Fruit fly (Drosophila melanogaster) whole organism, embryonic: Measurements from ENCODE around the gene Sbp2.
A peak's percentile ranks its signal among the peaks of the same experiment; 100 is the strongest.

Experiments used
- ATbp ChIP-seq: fragments of 200-800 bp; sonication (Bioruptor generic); optimal IDR thresholded peaks from 2 replicates; lab custom pipeline; 2017; ENCODE audit warnings: missing biosample characterization, mild to moderate bottlenecking, missing genetic modification characterization, missing genetic modification reagents
- Aef1 ChIP-seq: fragments of 200-800 bp; sonication (Bioruptor generic); IDR thresholded peaks from 3 replicates; pipeline ENCODE4 v1.3.6; 2022; ENCODE audit warnings: missing biosample characterization, missing genetic modification characterization
- Blimp-1 ChIP-seq: fragments of 200-800 bp; sonication (Bioruptor generic); optimal IDR thresholded peaks from 3 replicates; lab custom pipeline; 2018; ENCODE audit warnings: missing biosample characterization, missing genetic modification characterization, mild to moderate bottlenecking, moderate library complexity, missing genetic modification reagents
- CG12219 ChIP-seq: fragments of 200-800 bp; sonication (Bioruptor generic); optimal IDR thresholded peaks from 3 replicates; lab custom pipeline; 2018; ENCODE audit warnings: missing biosample characterization, mild to moderate bottlenecking, missing genetic modification characterization
- CG12236 ChIP-seq: fragments of 200-800 bp; sonication (Bioruptor generic); optimal IDR thresholded peaks from 2 replicates; lab custom pipeline; 2016; ENCODE audit warnings: missing biosample characterization, missing genetic modification characterization
- CG13894 ChIP-seq: fragments of 200-800 bp; sonication (Bioruptor generic); optimal IDR thresholded peaks from 3 replicates; lab custom pipeline; 2018; ENCODE audit warnings: missing biosample characterization, mild to moderate bottlenecking, missing genetic modification characterization, moderate library complexity
- CG14667 ChIP-seq: fragments of 200-800 bp; sonication (Bioruptor generic); IDR thresholded peaks from 2 replicates; pipeline ENCODE4 v1.3.6; 2022; ENCODE audit warnings: missing biosample characterization, missing genetic modification characterization
- CG14710 ChIP-seq: fragments of 200-800 bp; sonication (Bioruptor generic); optimal IDR thresholded peaks from 3 replicates; lab custom pipeline; 2019; ENCODE audit warnings: missing biosample characterization, mild to moderate bottlenecking, missing genetic modification characterization, moderate library complexity
- CG1603 ChIP-seq: fragments of 200-800 bp; sonication (Bioruptor generic); optimal IDR thresholded peaks from 2 replicates; lab custom pipeline; 2019; ENCODE audit warnings: missing biosample characterization, mild to moderate bottlenecking, missing genetic modification characterization, moderate library complexity
- CG17568 ChIP-seq: fragments of 200-800 bp; sonication (Bioruptor generic); optimal IDR thresholded peaks from 2 replicates; lab custom pipeline; 2018; ENCODE audit warnings: missing biosample characterization, mild to moderate bottlenecking, missing genetic modification characterization, moderate library complexity
- CG18262 ChIP-seq: fragments of 200-800 bp; optimal IDR thresholded peaks from 3 replicates; lab custom pipeline; 2019; ENCODE audit warnings: missing biosample characterization, mild to moderate bottlenecking, missing genetic modification characterization, moderate library complexity
- CG18599 ChIP-seq: fragments of 200-800 bp; sonication (Bioruptor generic); optimal IDR thresholded peaks from 3 replicates; lab custom pipeline; 2017; ENCODE audit warnings: missing biosample characterization, missing genetic modification characterization, mild to moderate bottlenecking, moderate library complexity, missing genetic modification reagents
- CG2116 ChIP-seq: fragments of 200-800 bp; sonication (Bioruptor generic); optimal IDR thresholded peaks from 3 replicates; lab custom pipeline; 2018; ENCODE audit warnings: missing biosample characterization, mild to moderate bottlenecking, missing genetic modification characterization
- CG33557 ChIP-seq: fragments of 200-800 bp; sonication (Bioruptor generic); optimal IDR thresholded peaks from 2 replicates; lab custom pipeline; 2019; ENCODE audit warnings: missing biosample characterization, mild to moderate bottlenecking, missing genetic modification characterization, moderate library complexity
- CG34224 ChIP-seq: fragments of 200-800 bp; sonication (Bioruptor generic); IDR thresholded peaks from 3 replicates; pipeline ENCODE4 v1.3.6; 2022; ENCODE audit warnings: missing biosample characterization, missing genetic modification characterization; ENCODE audit not compliant: partially characterized antibody
- CG34422 ChIP-seq: fragments of 200-800 bp; sonication (Bioruptor generic); IDR thresholded peaks from 3 replicates; pipeline ENCODE4 v1.3.6; 2022; ENCODE audit warnings: missing biosample characterization, missing genetic modification characterization
- CG3995 ChIP-seq: fragments of 200-800 bp; sonication (Bioruptor generic); optimal IDR thresholded peaks from 3 replicates; lab custom pipeline; 2016; ENCODE audit warnings: missing biosample characterization, missing genetic modification characterization
- CG4424 ChIP-seq: fragments of 200-800 bp; sonication (Bioruptor generic); optimal IDR thresholded peaks from 3 replicates; lab custom pipeline; 2016; ENCODE audit warnings: missing biosample characterization, missing genetic modification characterization
- CG4707 ChIP-seq: fragments of 200-800 bp; sonication (Bioruptor generic); optimal IDR thresholded peaks from 2 replicates; lab custom pipeline; 2018; ENCODE audit warnings: missing biosample characterization, mild to moderate bottlenecking, missing genetic modification characterization, moderate library complexity
- CG6765 ChIP-seq: fragments of 200-800 bp; sonication (Bioruptor generic); optimal IDR thresholded peaks from 3 replicates; lab custom pipeline; 2017; ENCODE audit warnings: missing biosample characterization, mild to moderate bottlenecking, missing genetic modification characterization
- CG6854 ChIP-seq: fragments of 200-800 bp; sonication (Bioruptor generic); optimal IDR thresholded peaks from 3 replicates; lab custom pipeline; 2017; ENCODE audit warnings: missing biosample characterization, mild to moderate bottlenecking, missing genetic modification characterization
- CG9437 ChIP-seq: fragments of 200-800 bp; sonication (Bioruptor generic); optimal IDR thresholded peaks from 2 replicates; lab custom pipeline; 2018; ENCODE audit warnings: missing biosample characterization, mild to moderate bottlenecking, missing genetic modification characterization
- CG9609 ChIP-seq: fragments of 200-800 bp; sonication (Bioruptor generic); optimal IDR thresholded peaks from 3 replicates; lab custom pipeline; 2016; ENCODE audit warnings: missing biosample characterization, missing genetic modification characterization
- CG9727 ChIP-seq: fragments of 200-800 bp; sonication (Bioruptor generic); optimal IDR thresholded peaks from 3 replicates; lab custom pipeline; 2017; ENCODE audit warnings: missing biosample characterization, mild to moderate bottlenecking, missing genetic modification characterization
- D19A ChIP-seq: fragments of 200-800 bp; optimal IDR thresholded peaks from 3 replicates; lab custom pipeline; 2019; ENCODE audit warnings: missing biosample characterization, mild to moderate bottlenecking, missing genetic modification characterization, moderate library complexity
- D19B ChIP-seq: fragments of 200-800 bp; sonication (Bioruptor generic); optimal IDR thresholded peaks from 2 replicates; lab custom pipeline; 2017; ENCODE audit warnings: missing biosample characterization, mild to moderate bottlenecking, missing genetic modification characterization
- Deaf1 ChIP-seq: fragments of 200-800 bp; optimal IDR thresholded peaks from 3 replicates; lab custom pipeline; 2019; ENCODE audit warnings: missing biosample characterization, mild to moderate bottlenecking, missing genetic modification characterization, moderate library complexity
- Hr3 ChIP-seq: fragments of 200-800 bp; sonication (Bioruptor generic); optimal IDR thresholded peaks from 3 replicates; lab custom pipeline; 2016; ENCODE audit warnings: missing biosample characterization, missing genetic modification characterization
- Mad ChIP-seq: fragments of 200-800 bp; sonication (Bioruptor generic); optimal IDR thresholded peaks from 2 replicates; lab custom pipeline; 2016; ENCODE audit warnings: missing biosample characterization, missing genetic modification characterization
- Opbp ChIP-seq: fragments of 200-800 bp; sonication (Bioruptor generic); IDR thresholded peaks from 3 replicates; pipeline ENCODE4 v1.3.6; 2022; ENCODE audit warnings: missing biosample characterization, missing genetic modification characterization; ENCODE audit not compliant: partially characterized antibody
- Sin3A ChIP-seq: fragments of >200 bp; optimal IDR thresholded peaks from 2 replicates; lab custom pipeline; 2018
- Usf ChIP-seq: fragments of 200-800 bp; sonication (Bioruptor generic); optimal IDR thresholded peaks from 2 replicates; lab custom pipeline; 2017; ENCODE audit warnings: missing genotype, missing biosample characterization, missing genetic modification characterization
- YL-1 ChIP-seq: fragments of 200-800 bp; sonication (Bioruptor generic); optimal IDR thresholded peaks from 3 replicates; lab custom pipeline; 2017; ENCODE audit warnings: missing biosample characterization, mild to moderate bottlenecking, missing genetic modification characterization
- ap ChIP-seq: fragments of 200-800 bp; sonication (Bioruptor generic); IDR thresholded peaks from 2 replicates; pipeline ENCODE4 v1.3.6; 2022; ENCODE audit warnings: missing biosample characterization, missing genetic modification characterization
- dan ChIP-seq: fragments of 200-800 bp; sonication (Bioruptor generic); IDR thresholded peaks from 2 replicates; pipeline ENCODE4 v1.3.6; 2022; ENCODE audit warnings: missing biosample characterization, missing genetic modification characterization
- ewg ChIP-seq: fragments of 200-800 bp; sonication (Bioruptor generic); optimal IDR thresholded peaks from 3 replicates; lab custom pipeline; 2017; ENCODE audit warnings: mild to moderate bottlenecking, missing biosample characterization, missing genetic modification reagents, missing genetic modification characterization
- fd64A ChIP-seq: fragments of 200-800 bp; sonication (Bioruptor generic); optimal IDR thresholded peaks from 3 replicates; lab custom pipeline; 2018; ENCODE audit warnings: missing biosample characterization, mild to moderate bottlenecking, missing genetic modification characterization
- gro ChIP-seq: fragments of 200-800 bp; sonication (Bioruptor generic); optimal IDR thresholded peaks from 2 replicates; lab custom pipeline; 2016; ENCODE audit warnings: missing biosample characterization, missing genetic modification characterization
- jumu ChIP-seq: fragments of 200-800 bp; sonication (Bioruptor generic); optimal IDR thresholded peaks from 3 replicates; lab custom pipeline; 2016; ENCODE audit warnings: missing biosample characterization, missing genetic modification characterization
- lilli ChIP-seq: fragments of 200-800 bp; sonication (Bioruptor generic); optimal IDR thresholded peaks from 3 replicates; lab custom pipeline; 2016; ENCODE audit warnings: missing biosample characterization, missing genetic modification characterization
- nerfin-2 ChIP-seq: fragments of 200-800 bp; sonication (Bioruptor generic); IDR thresholded peaks from 2 replicates; pipeline ENCODE4 v1.3.6; 2022; ENCODE audit warnings: missing biosample characterization, missing genetic modification characterization; ENCODE audit not compliant: partially characterized antibody
- odd ChIP-seq: fragments of 200-800 bp; sonication (Bioruptor generic); optimal IDR thresholded peaks from 2 replicates; lab custom pipeline; 2017; ENCODE audit warnings: missing biosample characterization, mild to moderate bottlenecking, missing genetic modification characterization
- otp ChIP-seq: fragments of 200-800 bp; sonication (Bioruptor generic); IDR thresholded peaks from 3 replicates; pipeline ENCODE4, ENCODE4 v1.3.6; 2022; ENCODE audit warnings: missing biosample characterization, missing genetic modification characterization
- prd ChIP-seq, 3 experiments: fragments of >200 bp in 2 of 3; fragments of 200-800 bp in 1 of 3; sonication (Bioruptor generic) in 1 of 3; optimal IDR thresholded peaks in 2 of 3; IDR thresholded peaks in 1 of 3; 2 replicates in 2 of 3; 3 replicates in 1 of 3; pipeline versions ENCODE4 v1.3.6 to Lab custom; 2017 to 2022; ENCODE audit warnings: missing biosample characterization in 1 of 3, missing genetic modification characterization in 1 of 3
- pros ChIP-seq: fragments of 200-800 bp; sonication (Bioruptor generic); optimal IDR thresholded peaks from 3 replicates; lab custom pipeline; 2019; ENCODE audit warnings: missing biosample characterization, mild to moderate bottlenecking, missing genetic modification characterization, moderate library complexity
- pzg ChIP-seq: fragments of 200-800 bp; sonication (Bioruptor generic); optimal IDR thresholded peaks from 3 replicates; lab custom pipeline; 2018; ENCODE audit warnings: missing biosample characterization, mild to moderate bottlenecking, missing genetic modification characterization, moderate library complexity
- run ChIP-seq: fragments of 200-800 bp; sonication (Bioruptor generic); optimal IDR thresholded peaks from 3 replicates; lab custom pipeline; 2018; ENCODE audit warnings: missing biosample characterization, mild to moderate bottlenecking, missing genetic modification characterization
- tap ChIP-seq: fragments of 200-800 bp; optimal IDR thresholded peaks from 3 replicates; lab custom pipeline; 2019; ENCODE audit warnings: missing biosample characterization, mild to moderate bottlenecking, missing genetic modification characterization, moderate library complexity
- tin ChIP-seq: fragments of 200-800 bp; sonication (Bioruptor generic); optimal IDR thresholded peaks from 3 replicates; lab custom pipeline; 2016; ENCODE audit warnings: missing biosample characterization, missing genetic modification characterization
- yki ChIP-seq: fragments of >200 bp; optimal IDR thresholded peaks from 3 replicates; lab custom pipeline; 2018
- zf30C ChIP-seq: fragments of 200-800 bp; sonication (Bioruptor generic); optimal IDR thresholded peaks from 3 replicates; lab custom pipeline; 2018; ENCODE audit warnings: missing biosample characterization, mild to moderate bottlenecking, missing genetic modification characterization

The Sbp2 gene

DNA sequence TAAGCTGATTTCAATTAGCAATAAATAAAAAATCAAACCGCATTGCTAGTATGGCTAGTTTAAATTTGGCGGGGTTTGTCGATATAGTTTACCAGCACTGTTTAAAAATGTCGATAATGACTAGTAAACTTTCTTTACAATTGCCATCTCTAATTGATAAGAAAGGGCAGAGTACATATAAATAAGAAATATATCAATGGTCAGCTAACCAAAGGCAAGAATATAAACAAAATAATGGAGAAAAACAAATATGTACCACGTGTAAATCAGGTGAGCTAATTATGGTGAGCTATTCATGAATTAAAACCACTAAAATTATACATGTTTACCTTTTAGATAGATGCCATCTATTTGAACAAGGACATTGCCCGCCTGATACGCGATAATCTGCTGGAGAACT lies 35.0 kb downstream of the Sbp2 start, which contains the start of gene Pex2 (continued):
- no peak for TF ChIP-seq fd64A
- TF ChIP-seq Usf = no peak
- TF ChIP-seq CG1603 (tag; lab: Kevin White, UChicago) = peak; percentile 58
- TF ChIP-seq CG2116 (GFP tag; lab: Kevin White, UChicago) = peak; percentile 73
- TF ChIP-seq CG18262 = no peak
- no peak for TF ChIP-seq CG17568 (GFP tag; lab: Kevin White, UChicago)
- no peak for TF ChIP-seq CG18599 (GFP tag; lab: Kevin White, UChicago)
- no peak for TF ChIP-seq ap
- TF ChIP-seq CG9437 (GFP tag; lab: Kevin White, UChicago) = no peak
- no peak for TF ChIP-seq Hr3 (GFP tag; lab: Kevin White, UChicago)
- no peak for TF ChIP-seq CG33557
- no peak for TF ChIP-seq CG3995
- TF ChIP-seq CG14710 (tag; lab: Kevin White, UChicago) = peak; percentile 66
- no peak for TF ChIP-seq jumu (GFP tag; lab: Kevin White, UChicago)
- peak; percentile 9 for TF ChIP-seq YL-1 (GFP tag; lab: Kevin White, UChicago)
- TF ChIP-seq CG4424 (GFP tag; lab: Kevin White, UChicago) = no peak
- peak; percentile 25 for TF ChIP-seq lilli (GFP tag; lab: Kevin White, UChicago)
- TF ChIP-seq CG34422 = no peak
- TF ChIP-seq pros (GFP tag; lab: Kevin White, UChicago) = no peak
- no peak for TF ChIP-seq CG4707 (GFP tag; lab: Kevin White, UChicago)
- TF ChIP-seq Deaf1 (tag; lab: Kevin White, UChicago) = no peak
- TF ChIP-seq CG6765 (GFP tag; lab: Kevin White, UChicago) = no peak
- no peak for TF ChIP-seq CG9727 (GFP tag; lab: Kevin White, UChicago)
- no peak for TF ChIP-seq Sin3A
- TF ChIP-seq dan (GFP tag; lab: Robert Waterston, UW) = no peak
- TF ChIP-seq nerfin-2 (GFP tag; lab: Robert Waterston, UW) = no peak
- TF ChIP-seq Blimp-1 (GFP tag; lab: Kevin White, UChicago) = no peak
- no peak for TF ChIP-seq ewg (GFP tag; lab: Kevin White, UChicago)
- TF ChIP-seq prd (optimal IDR thresholded peaks at IDR 0.05; lab: Kevin White, UChicago) = no peak
- TF ChIP-seq prd (GFP tag; IDR thresholded peaks at IDR 0.05; lab: Robert Waterston, UW) = no peak
- no peak for TF ChIP-seq zf30C (GFP tag; lab: Kevin White, UChicago)
- TF ChIP-seq CG13894 (tag; lab: Kevin White, UChicago) = no peak
- TF ChIP-seq D19A = no peak
- TF ChIP-seq D19B = no peak
- TF ChIP-seq ATbp (GFP tag; lab: Kevin White, UChicago) = no peak
- no peak for TF ChIP-seq otp (GFP tag; lab: Robert Waterston, UW)
- peak; percentile 34; the same call in 1 of the 3 replicates for TF ChIP-seq CG34224 (GFP tag; lab: Robert Waterston, UW)
- TF ChIP-seq Mad (GFP tag; lab: Kevin White, UChicago) = no peak
- no peak for TF ChIP-seq CG6854 (GFP tag; lab: Kevin White, UChicago)
- TF ChIP-seq CG12236 (GFP tag; lab: Kevin White, UChicago) = no peak
- no peak for TF ChIP-seq Opbp (GFP tag; lab: Robert Waterston, UW)
- peak; percentile 64 for TF ChIP-seq pzg
- TF ChIP-seq CG9609 (GFP tag; lab: Kevin White, UChicago) = no peak
- TF ChIP-seq run (tag; lab: Kevin White, UChicago) = no peak
- no peak for TF ChIP-seq odd (GFP tag; lab: Kevin White, UChicago)
- no peak for TF ChIP-seq Aef1 (GFP tag; lab: Robert Waterston, UW)
- TF ChIP-seq tin = no peak
- TF ChIP-seq yki (lab: Kevin White, UChicago) = no peak
- TF ChIP-seq CG14667 (GFP tag; lab: Robert Waterston, UW) = no peak
- no peak for TF ChIP-seq CG12219
- TF ChIP-seq tap (tag; lab: Kevin White, UChicago) = peak; percentile 1
- TF ChIP-seq gro (GFP tag; lab: Kevin White, UChicago) = peak; percentile 55
